Worm (Caenorhabditis elegans) whole organism, L3 larva: ENCODE data around the gene cnd-1.
A peak's percentile ranks its signal among the peaks of the same experiment; 100 is the strongest.

Experiments
- ama-1 ChIP-seq: fragments of 150-350 bp; optimal IDR thresholded peaks from 2 replicates; lab custom pipeline; 2018
- fkh-10 ChIP-seq: sonication (generic microtip); optimal IDR thresholded peaks from 2 replicates; lab custom pipeline; 2017; ENCODE audit warnings: missing biosample characterization, missing genetic modification reagents, missing genetic modification characterization
- fkh-2 ChIP-seq: fragments of 150-350 bp; optimal IDR thresholded peaks from 2 replicates; lab custom pipeline; 2014; ENCODE audit warnings: missing biosample characterization, missing genetic modification reagents, missing genetic modification characterization
- lin-39 ChIP-seq: fragments of 150-350 bp; optimal IDR thresholded peaks from 2 replicates; lab custom pipeline; 2018; ENCODE audit warnings: missing biosample characterization, missing genetic modification reagents, missing genetic modification characterization
- lsy-12 ChIP-seq: sonication (generic microtip); optimal IDR thresholded peaks from 2 replicates; lab custom pipeline; 2016; ENCODE audit warnings: mild to moderate bottlenecking, missing genetic modification characterization, missing compliant biosample characterization
- nfya-1 ChIP-seq: sonication (generic microtip); optimal IDR thresholded peaks from 2 replicates; lab custom pipeline; 2017; ENCODE audit warnings: missing genetic modification characterization, mild to moderate bottlenecking, missing compliant biosample characterization, antibody characterized with exemption, moderate library complexity; ENCODE audit not compliant: insufficient read depth
- nhr-11 ChIP-seq: fragments of 150-350 bp; optimal IDR thresholded peaks from 2 replicates; lab custom pipeline; 2014; ENCODE audit warnings: missing biosample characterization, missing genetic modification characterization
- nhr-28 ChIP-seq: fragments of 150-350 bp; optimal IDR thresholded peaks from 2 replicates; lab custom pipeline; 2014; ENCODE audit warnings: missing biosample characterization, missing genetic modification characterization
- nhr-76 ChIP-seq: fragments of 150-350 bp; sonication (generic microtip); optimal IDR thresholded peaks from 5 replicates; lab custom pipeline; 2014; ENCODE audit warnings: missing biosample characterization, missing genetic modification characterization
- unc-62 ChIP-seq: fragments of 150-350 bp; sonication (generic microtip); optimal IDR thresholded peaks from 4 replicates; lab custom pipeline; 2014; ENCODE audit warnings: missing biosample characterization, missing genetic modification reagents, missing genetic modification characterization
- zag-1 ChIP-seq: fragments of 150-350 bp; optimal IDR thresholded peaks from 2 replicates; lab custom pipeline; 2014; ENCODE audit warnings: missing biosample characterization, missing genetic modification characterization

ce11 chrIII:5202641-5203040, 41.8 kb downstream of the cnd-1 start:
- TF ChIP-seq nhr-76 (tag; lab: Kevin White, UChicago) (no peak), nhr-11 (tag; lab: Kevin White, UChicago) (no peak), fkh-10 (no peak), ama-1 (lab: Kevin White, UChicago) (no peak), zag-1 (tag; lab: Kevin White, UChicago) (no peak), lsy-12 (peak; percentile 48), nhr-28 (tag; lab: Kevin White, UChicago) (no peak), nfya-1 (peak; percentile 73), lin-39 (no peak), unc-62 (GFP tag; lab: Kevin White, UChicago) (no peak), fkh-2 (tag; lab: Kevin White, UChicago) (no peak)
